Worm (Caenorhabditis elegans) whole organism, young adult: ENCODE measurements around the gene gakh-1.

Experiments used
- F22D6.2 ChIP-seq: sonication (generic microtip); optimal IDR thresholded peaks from 2 replicates; lab custom pipeline; 2016; ENCODE audit warnings: mild to moderate bottlenecking, missing genetic modification characterization, missing compliant biosample characterization
- F55B11.4 ChIP-seq: sonication (generic microtip); optimal IDR thresholded peaks from 2 replicates; lab custom pipeline; 2016; ENCODE audit warnings: missing compliant biosample characterization, missing genetic modification characterization, borderline replicate concordance; ENCODE audit not compliant: insufficient read depth
- T07F8.4 ChIP-seq: sonication (generic microtip); optimal IDR thresholded peaks from 2 replicates; lab custom pipeline; 2016; ENCODE audit warnings: mild to moderate bottlenecking, missing genetic modification characterization, moderate library complexity, missing compliant biosample characterization
- Y53F4B.3 ChIP-seq: fragments of 200-800 bp; sonication (Bioruptor generic); IDR thresholded peaks from 2 replicates; pipeline ENCODE4 v1.3.6; 2022; ENCODE audit warnings: missing genetic modification reagents, missing genetic modification characterization, missing compliant biosample characterization
- aptf-3 ChIP-seq: fragments of 200-800 bp; sonication (Bioruptor generic); IDR thresholded peaks from 2 replicates; pipeline ENCODE4 v1.3.6; 2022; ENCODE audit warnings: missing genetic modification characterization, missing compliant biosample characterization
- ceh-40 ChIP-seq: fragments of 200-800 bp; sonication (Bioruptor generic); IDR thresholded peaks from 2 replicates; pipeline ENCODE4 v1.3.6; 2022; ENCODE audit warnings: missing genetic modification characterization, missing compliant biosample characterization
- mel-28 ChIP-seq: sonication (generic microtip); optimal IDR thresholded peaks from 2 replicates; lab custom pipeline; 2016; ENCODE audit warnings: borderline replicate concordance, mild to moderate bottlenecking, missing genetic modification characterization, missing compliant biosample characterization
- unc-62 ChIP-seq: fragments of 150-350 bp; optimal IDR thresholded peaks from 2 replicates; lab custom pipeline; 2014; ENCODE audit warnings: missing biosample characterization, missing genetic modification reagents, missing genetic modification characterization
- ztf-28 ChIP-seq: fragments of 200-800 bp; sonication (Bioruptor generic); IDR thresholded peaks from 2 replicates; pipeline ENCODE4 v1.3.6; 2022; ENCODE audit warnings: missing genetic modification reagents, missing genetic modification characterization, missing compliant biosample characterization

DNA sequence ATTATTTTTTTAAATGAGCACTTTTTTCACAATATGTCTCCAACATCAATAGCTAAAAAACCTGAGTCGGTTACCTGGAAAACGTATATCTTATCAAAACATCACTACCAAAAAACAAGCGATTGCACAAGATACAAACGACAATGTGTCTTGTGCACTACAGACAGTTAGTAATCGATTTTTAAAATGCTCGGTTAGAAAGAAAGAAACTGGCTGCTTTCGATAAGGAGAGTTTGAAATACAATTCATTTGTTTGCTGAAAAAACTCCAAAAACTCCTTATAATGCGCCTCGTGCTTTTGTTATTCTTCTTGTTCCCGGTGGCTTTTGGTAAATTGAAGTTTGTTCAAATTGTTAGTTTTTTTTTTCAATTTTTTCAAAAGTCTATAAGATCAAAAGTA, 46.9 kb downstream of the gakh-1 start, which contains the start of gene acp-5:
- TF ChIP-seq aptf-3 (no peak), Y53F4B.3 (GFP tag; lab: Robert Waterston, UW) (no peak), unc-62 (GFP tag; lab: Kevin White, UChicago) (no peak), T07F8.4 (tag; lab: Kevin White, UChicago) (no peak), ztf-28 (no peak), F22D6.2 (no peak), ceh-40 (GFP tag; lab: Robert Waterston, UW) (no peak), F55B11.4 (tag; lab: Kevin White, UChicago) (no peak), mel-28 (tag; lab: Kevin White, UChicago) (no peak)
